Worm (Caenorhabditis elegans) whole organism, early embryonic: ENCODE measurements around the gene gro-1.

ENCODE experiments used
- B0310.2 ChIP-seq: sonication (generic microtip); optimal IDR thresholded peaks from 2 replicates; lab custom pipeline; 2016; ENCODE audit warnings: mild to moderate bottlenecking, missing genetic modification characterization, missing compliant biosample characterization
- F13C5.2 ChIP-seq: sonication (generic microtip); optimal IDR thresholded peaks from 2 replicates; lab custom pipeline; 2017; ENCODE audit warnings: mild to moderate bottlenecking, missing genetic modification characterization, inconsistent platforms, missing compliant biosample characterization
- aly-1 ChIP-seq: sonication (generic microtip); optimal IDR thresholded peaks from 2 replicates; lab custom pipeline; 2016; ENCODE audit warnings: missing genetic modification characterization, missing compliant biosample characterization
- ama-1 ChIP-seq: fragments of 150-350 bp; optimal IDR thresholded peaks from 2 replicates; lab custom pipeline; 2014
- ceh-13 ChIP-seq: fragments of 200-800 bp; sonication (Bioruptor generic); optimal IDR thresholded peaks from 2 replicates; lab custom pipeline; 2018; ENCODE audit warnings: mild to moderate bottlenecking, missing genetic modification characterization, missing compliant biosample characterization
- ceh-36 ChIP-seq: sonication (generic microtip); optimal IDR thresholded peaks from 2 replicates; lab custom pipeline; 2016; ENCODE audit warnings: missing genetic modification characterization, inconsistent platforms, missing compliant biosample characterization
- ets-7 ChIP-seq: sonication (generic microtip); optimal IDR thresholded peaks from 2 replicates; lab custom pipeline; 2016; ENCODE audit warnings: missing genotype, missing genetic modification characterization, missing compliant biosample characterization
- flt-1 ChIP-seq: fragments of 200-800 bp; sonication (Bioruptor generic); IDR thresholded peaks from 2 replicates; pipeline ENCODE4 v1.3.6; 2022; ENCODE audit warnings: missing genetic modification characterization, missing compliant biosample characterization
- hmbx-1 ChIP-seq: sonication (generic microtip); optimal IDR thresholded peaks from 2 replicates; lab custom pipeline; 2016; ENCODE audit warnings: mild to moderate bottlenecking, missing genetic modification characterization, missing compliant biosample characterization
- hmg-4 ChIP-seq: fragments of 200-800 bp; sonication (Bioruptor generic); optimal IDR thresholded peaks from 2 replicates; lab custom pipeline; 2018; ENCODE audit warnings: mild to moderate bottlenecking, missing genetic modification characterization, missing compliant biosample characterization
- hnd-1 ChIP-seq: sonication (generic microtip); optimal IDR thresholded peaks from 2 replicates; lab custom pipeline; 2016; ENCODE audit warnings: missing genetic modification characterization, missing compliant biosample characterization
- pes-1 ChIP-seq: fragments of 200-800 bp; sonication (Bioruptor generic); IDR thresholded peaks from 2 replicates; pipeline ENCODE4 v1.3.6; 2022; ENCODE audit warnings: missing genetic modification reagents, missing genetic modification characterization, missing compliant biosample characterization
- scrt-1 ChIP-seq: fragments of 200-800 bp; sonication (Bioruptor generic); IDR thresholded peaks from 2 replicates; pipeline ENCODE4 v1.3.6; 2022; ENCODE audit warnings: missing genetic modification characterization, missing compliant biosample characterization
- sea-1 ChIP-seq: fragments of 200-800 bp; sonication (Bioruptor generic); conservative IDR thresholded peaks from 2 replicates; pipeline ENCODE4 v1.3.6; 2022; ENCODE audit warnings: missing genetic modification characterization, missing compliant biosample characterization
- tbx-11 ChIP-seq: fragments of 200-800 bp; sonication (Bioruptor generic); IDR thresholded peaks from 2 replicates; pipeline ENCODE4 v1.3.6; 2022; ENCODE audit warnings: missing genetic modification characterization, missing compliant biosample characterization
- tbx-37 ChIP-seq: fragments of 200-800 bp; sonication (Bioruptor generic); conservative IDR thresholded peaks from 2 replicates; pipeline ENCODE4 v1.3.6; 2022; ENCODE audit warnings: missing genetic modification reagents, missing genetic modification characterization, missing compliant biosample characterization
- tra-4 ChIP-seq: sonication (generic microtip); optimal IDR thresholded peaks from 2 replicates; lab custom pipeline; 2017; ENCODE audit warnings: missing genetic modification characterization, missing compliant biosample characterization

Gene gro-1

DNA sequence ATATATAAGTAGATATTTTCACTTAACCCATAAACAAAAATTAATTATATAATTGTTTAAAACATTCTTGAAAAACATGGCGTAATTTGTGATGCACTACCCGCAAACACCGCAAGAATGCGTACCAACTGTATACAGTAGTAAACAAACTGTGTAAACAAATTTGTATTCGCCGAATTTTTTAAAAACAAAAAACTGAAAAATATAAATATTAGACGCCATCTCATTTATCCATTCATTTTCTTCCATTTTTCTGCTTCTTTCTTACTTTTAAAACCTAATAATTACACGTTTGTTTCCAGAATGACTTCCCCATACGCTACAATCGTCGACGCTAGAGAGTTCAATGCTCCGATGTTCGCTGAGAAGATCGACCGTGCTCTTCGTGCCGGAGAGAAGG lies 39.6 kb upstream of the gro-1 start, which contains the start of gene nex-1:
TSS of gene nex-1 (plus strand) at position 301 of the 400 bp plus-strand sequence.
- TF ChIP-seq tra-4: no peak
- TF ChIP-seq B0310.2 (tag; lab: Kevin White, UChicago): no peak
- no peak for TF ChIP-seq tbx-37 (GFP tag; lab: Robert Waterston, UW)
- TF ChIP-seq ceh-36 (tag; lab: Kevin White, UChicago): no peak
- TF ChIP-seq ceh-13 (GFP tag; lab: Kevin White, UChicago): no peak
- TF ChIP-seq sea-1 (GFP tag; lab: Robert Waterston, UW): no peak
- no peak for TF ChIP-seq flt-1 (GFP tag; lab: Robert Waterston, UW)
- TF ChIP-seq ets-7 (tag; lab: Kevin White, UChicago): no peak
- TF ChIP-seq hmg-4 (GFP tag; lab: Kevin White, UChicago): no peak
- no peak for TF ChIP-seq scrt-1 (GFP tag; lab: Robert Waterston, UW)
- TF ChIP-seq aly-1 (tag; lab: Kevin White, UChicago): no peak
- no peak for TF ChIP-seq tbx-11 (GFP tag; lab: Robert Waterston, UW)
- TF ChIP-seq ama-1: no peak
- no peak for TF ChIP-seq F13C5.2 (tag; lab: Kevin White, UChicago)

DNA sequence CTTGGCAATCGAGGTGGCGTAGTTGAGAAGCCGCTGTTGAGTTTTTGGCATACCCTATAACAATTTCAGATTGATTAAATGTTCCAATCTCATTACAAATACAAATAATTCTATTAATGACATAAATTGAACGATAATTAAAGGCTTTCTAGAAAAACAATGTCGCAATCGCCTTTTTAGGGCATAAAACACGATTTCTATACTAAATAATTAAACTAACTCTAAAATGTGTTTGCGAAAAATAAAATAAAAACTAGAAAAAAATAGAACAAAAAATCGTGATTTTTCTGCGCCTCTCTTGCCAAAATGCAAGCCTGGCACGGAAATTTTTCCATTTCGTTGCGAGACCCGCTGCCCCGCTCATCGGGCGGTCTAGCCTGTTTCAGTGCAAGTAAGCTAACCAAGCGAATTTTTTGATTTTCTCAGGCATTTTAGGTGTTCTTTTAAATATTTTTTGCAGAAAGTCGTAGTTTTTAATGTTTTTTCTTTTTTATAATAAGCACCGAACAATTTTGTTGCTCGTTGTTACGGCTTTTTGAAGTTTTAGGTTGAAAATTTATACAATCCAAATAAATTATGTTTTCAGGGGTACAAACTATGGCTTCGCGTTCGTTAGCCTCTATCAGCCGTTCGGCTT lies 37.0 kb upstream of the gro-1 start, which contains the start of the genes C34E10.12, C34E10.10 and atp-2:
TSS of gene C34E10.12 (minus strand) at position 51 of the 637 bp plus-strand sequence.
TSS of gene C34E10.10 (minus strand) at position 54 of the 637 bp plus-strand sequence.
TSS of gene atp-2 (plus strand) at position 587 of the 637 bp plus-strand sequence.
- TF ChIP-seq B0310.2 (tag; lab: Kevin White, UChicago): no peak
- peak; percentile 75 for TF ChIP-seq F13C5.2 (tag; lab: Kevin White, UChicago)
- peak; percentile 14 for TF ChIP-seq hmg-4 (GFP tag; lab: Kevin White, UChicago)
- TF ChIP-seq pes-1 (GFP tag; lab: Robert Waterston, UW): peak; percentile 51; the same call in 1 of the 2 replicates

DNA sequence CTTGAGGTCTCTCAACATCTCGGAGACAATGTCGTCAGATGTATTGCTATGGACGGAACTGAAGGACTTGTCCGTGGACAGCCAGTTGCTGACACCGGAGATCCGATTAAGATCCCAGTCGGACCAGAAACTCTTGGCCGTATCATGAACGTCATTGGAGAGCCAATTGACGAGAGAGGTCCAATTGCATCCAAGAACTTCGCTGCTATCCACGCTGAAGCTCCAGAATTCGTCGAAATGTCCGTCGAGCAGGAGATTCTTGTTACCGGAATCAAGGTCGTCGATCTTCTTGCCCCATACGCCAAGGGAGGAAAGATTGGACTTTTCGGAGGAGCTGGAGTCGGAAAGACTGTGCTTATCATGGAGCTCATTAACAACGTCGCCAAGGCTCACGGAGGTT lies 36.1 kb upstream of the gro-1 start:
- no peak for TF ChIP-seq hnd-1 (tag; lab: Kevin White, UChicago)

DNA sequence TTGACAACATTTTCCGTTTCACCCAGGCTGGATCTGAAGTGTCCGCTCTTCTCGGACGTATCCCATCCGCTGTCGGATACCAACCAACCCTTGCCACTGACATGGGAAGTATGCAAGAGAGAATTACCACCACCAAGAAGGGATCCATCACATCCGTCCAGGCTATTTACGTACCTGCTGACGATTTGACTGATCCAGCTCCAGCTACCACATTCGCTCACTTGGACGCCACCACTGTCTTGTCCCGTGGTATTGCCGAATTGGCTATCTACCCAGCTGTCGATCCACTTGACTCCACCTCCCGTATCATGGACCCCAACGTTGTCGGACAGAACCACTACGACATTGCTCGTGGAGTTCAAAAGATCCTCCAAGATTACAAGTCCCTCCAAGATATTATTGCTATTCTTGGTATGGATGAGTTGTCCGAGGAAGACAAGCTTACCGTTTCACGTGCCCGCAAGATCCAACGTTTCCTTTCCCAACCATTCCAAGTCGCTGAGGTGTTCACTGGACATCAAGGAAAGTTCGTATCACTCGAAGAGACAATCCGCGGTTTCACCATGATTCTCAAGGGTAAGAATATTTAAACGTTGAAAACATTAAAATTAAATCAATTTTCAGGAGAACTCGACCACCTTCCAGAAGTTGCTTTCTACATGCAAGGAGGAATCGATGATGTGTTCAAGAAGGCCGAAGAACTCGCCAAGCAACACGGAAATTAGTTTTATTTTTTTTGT lies 35.2 kb upstream of the gro-1 start:
- TF ChIP-seq pes-1 (GFP tag; lab: Robert Waterston, UW) (no peak), F13C5.2 (tag; lab: Kevin White, UChicago) (no peak)

DNA sequence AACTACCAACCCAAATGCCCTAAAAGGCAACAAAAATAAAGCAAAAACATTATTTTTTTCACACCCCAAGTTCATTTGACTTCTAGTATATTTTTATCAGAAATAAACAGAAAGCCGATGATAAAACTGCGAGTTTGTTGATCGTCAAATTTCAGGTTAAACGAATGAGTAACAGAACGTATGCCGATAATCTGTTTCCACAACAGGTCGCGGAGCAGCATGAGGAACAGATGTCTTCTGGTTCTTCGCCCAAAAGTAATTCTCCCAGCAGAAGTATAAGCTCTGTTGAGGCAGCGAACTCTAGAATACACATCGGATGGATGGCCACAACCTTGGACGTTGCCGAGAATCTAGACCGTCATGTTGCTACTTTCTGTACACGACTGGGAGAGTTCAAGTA lies 34.5 kb upstream of the gro-1 start, which contains the start of gene prmt-5:
TSS of gene prmt-5 (plus strand) at position 141 of the 400 bp plus-strand sequence.
- TF ChIP-seq ceh-36 (tag; lab: Kevin White, UChicago) (no peak), ceh-13 (GFP tag; lab: Kevin White, UChicago) (no peak), scrt-1 (GFP tag; lab: Robert Waterston, UW) (no peak), tbx-11 (GFP tag; lab: Robert Waterston, UW) (no peak), F13C5.2 (tag; lab: Kevin White, UChicago) (no peak), hnd-1 (tag; lab: Kevin White, UChicago) (no peak), tbx-37 (GFP tag; lab: Robert Waterston, UW) (no peak), sea-1 (GFP tag; lab: Robert Waterston, UW) (no peak), hmg-4 (GFP tag; lab: Kevin White, UChicago) (no peak), pes-1 (GFP tag; lab: Robert Waterston, UW) (no peak), B0310.2 (tag; lab: Kevin White, UChicago) (no peak)

DNA sequence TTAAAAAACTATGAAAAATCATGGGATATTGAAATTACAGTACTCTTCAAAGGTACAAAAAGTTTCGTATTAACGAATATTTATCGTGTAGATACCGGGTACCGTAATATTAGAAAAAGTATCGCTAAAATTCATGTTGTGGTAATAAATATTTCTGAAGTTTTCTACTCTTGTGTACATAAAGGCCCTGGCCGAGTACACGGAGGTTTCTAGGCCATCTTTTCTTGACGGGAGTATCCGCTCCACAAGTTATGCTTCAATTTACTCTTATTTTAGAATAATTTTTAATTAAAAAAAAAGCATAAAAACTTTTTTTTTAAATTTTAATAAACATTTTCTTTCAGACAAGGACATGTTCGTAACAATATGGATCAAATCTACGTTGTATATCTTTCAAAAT lies 31.8 kb upstream of the gro-1 start:
- TF ChIP-seq flt-1 (GFP tag; lab: Robert Waterston, UW) (no peak), hmbx-1 (no peak), sea-1 (GFP tag; lab: Robert Waterston, UW) (no peak), ceh-36 (tag; lab: Kevin White, UChicago) (no peak), B0310.2 (tag; lab: Kevin White, UChicago) (no peak), pes-1 (GFP tag; lab: Robert Waterston, UW) (no peak), ets-7 (tag; lab: Kevin White, UChicago) (no peak), F13C5.2 (tag; lab: Kevin White, UChicago) (no peak)

DNA sequence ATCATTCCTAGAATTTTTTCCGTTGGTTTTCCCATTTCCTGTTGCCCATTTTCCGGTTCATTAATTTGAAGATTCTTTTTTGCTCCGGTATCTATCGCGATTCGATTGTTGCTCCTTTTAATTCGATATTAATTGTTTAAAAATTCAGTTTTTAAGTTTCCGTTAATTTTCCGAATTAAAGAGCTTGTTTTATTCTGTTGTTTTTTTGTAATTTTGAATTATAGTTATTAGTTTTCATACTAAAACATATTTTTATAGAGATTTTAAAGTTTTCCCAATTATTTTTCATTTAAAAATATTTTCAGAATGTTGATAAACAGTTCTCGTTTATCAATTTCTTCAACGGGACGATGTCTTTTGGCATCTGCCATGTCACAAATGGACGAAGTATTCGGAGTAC lies 30.6 kb upstream of the gro-1 start, which contains the start of gene mrps-26:
TSS of gene mrps-26 (plus strand) at position 301 of the 400 bp plus-strand sequence.
- TF ChIP-seq hmg-4 (GFP tag; lab: Kevin White, UChicago) (no peak), ceh-36 (tag; lab: Kevin White, UChicago) (no peak), B0310.2 (tag; lab: Kevin White, UChicago) (no peak), F13C5.2 (tag; lab: Kevin White, UChicago) (no peak), aly-1 (tag; lab: Kevin White, UChicago) (no peak), hmbx-1 (no peak), tra-4 (no peak), tbx-37 (GFP tag; lab: Robert Waterston, UW) (no peak), ets-7 (tag; lab: Kevin White, UChicago) (no peak), flt-1 (GFP tag; lab: Robert Waterston, UW) (no peak), pes-1 (GFP tag; lab: Robert Waterston, UW) (no peak), ceh-13 (GFP tag; lab: Kevin White, UChicago) (no peak), ama-1 (no peak)
